Fruit fly (Drosophila melanogaster): Measurements from ENCODE around the gene Sarm.

Sarm gene

DNA sequence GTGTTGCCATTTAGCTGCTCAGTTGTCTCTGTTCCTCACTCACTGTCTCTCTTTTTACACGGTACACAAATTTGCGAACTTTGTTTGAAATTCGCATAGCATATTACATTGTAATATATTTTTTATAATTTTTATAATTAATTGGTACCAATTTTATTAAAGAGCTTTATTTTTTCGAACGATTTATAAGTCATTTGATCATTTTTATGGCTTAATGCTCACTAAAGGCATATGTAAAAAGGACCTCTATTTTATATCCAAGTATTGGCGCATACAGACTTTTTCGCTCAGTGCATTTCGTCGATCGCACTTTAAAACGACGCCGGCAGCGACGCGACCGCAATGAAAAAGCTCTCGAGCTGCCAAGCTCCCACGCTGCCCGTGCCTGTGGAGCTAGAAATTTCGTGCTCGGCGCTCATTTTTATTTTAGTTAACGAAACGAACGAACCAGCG lies 32.5 kb downstream of the Sarm start (continued):
- TF ChIP-seq zf30C (GFP tag; optimal IDR thresholded peaks at IDR 0.05) = peak; percentile 92
- no peak for TF ChIP-seq aop (GFP tag; IDR thresholded peaks at IDR 0.05)
- TF ChIP-seq NK7.1 (GFP tag; optimal IDR thresholded peaks at IDR 0.05) = peak; percentile 78
- TF ChIP-seq CG12219 (GFP tag; optimal IDR thresholded peaks at IDR 0.05) = peak; percentile 86
- TF ChIP-seq CG1647 (GFP tag; optimal IDR thresholded peaks at IDR 0.05) = peak; percentile 81
- TF ChIP-seq NC2β (GFP tag; optimal IDR thresholded peaks at IDR 0.05) = peak; percentile 36
- TF ChIP-seq dpn (GFP tag; optimal IDR thresholded peaks at IDR 0.05) = peak; percentile 87 to 95
- TF ChIP-seq CG10654 (GFP tag; optimal IDR thresholded peaks at IDR 0.05) = peak; percentile 90
- peak; percentile 83 for TF ChIP-seq CG18011 (GFP tag; optimal IDR thresholded peaks at IDR 0.05)
- peak; percentile 88 for TF ChIP-seq CG18476 (GFP tag; optimal IDR thresholded peaks at IDR 0.05)
- TF ChIP-seq CG4282 (GFP tag; optimal IDR thresholded peaks at IDR 0.05) = peak; percentile 66
- TF ChIP-seq Hsf (GFP tag; optimal IDR thresholded peaks at IDR 0.05) = peak; percentile 79
- TF ChIP-seq CG10321 (GFP tag; IDR thresholded peaks at IDR 0.05) = peak; percentile 71; the same call in 1 of the 2 replicates
- peak; percentile 86 for TF ChIP-seq Nf-YA (GFP tag; IDR thresholded peaks at IDR 0.05)
- peak; percentile 89 for TF ChIP-seq mam (GFP tag; optimal IDR thresholded peaks at IDR 0.05)
- TF ChIP-seq HmgD (GFP tag; optimal IDR thresholded peaks at IDR 0.05) = peak; percentile 29
- peak; percentile 78 to 88 for TF ChIP-seq Pdp1 (GFP tag; optimal IDR thresholded peaks at IDR 0.05)
- peak; percentile 74 for TF ChIP-seq CG9609 (GFP tag; optimal IDR thresholded peaks at IDR 0.05)
- TF ChIP-seq CG11085 (GFP tag; IDR thresholded peaks at IDR 0.05) = peak; percentile 92
- TF ChIP-seq CG6175 (GFP tag; IDR thresholded peaks at IDR 0.05) = peak; percentile 92
- peak; percentile 63 for TF ChIP-seq CG15601 (tag; optimal IDR thresholded peaks at IDR 0.05)
- TF ChIP-seq CG17186 (GFP tag; optimal IDR thresholded peaks at IDR 0.05) = no peak
- no peak for TF ChIP-seq trem (tag; optimal IDR thresholded peaks at IDR 0.05)
- peak; percentile 72 for TF ChIP-seq exex (tag; optimal IDR thresholded peaks at IDR 0.05)
- TF ChIP-seq CG4730 (GFP tag; IDR thresholded peaks at IDR 0.05) = peak; percentile 90
- no peak for TF ChIP-seq lola (GFP tag; optimal IDR thresholded peaks at IDR 0.05)
- TF ChIP-seq H2.0 (GFP tag; IDR thresholded peaks at IDR 0.05) = peak; percentile 90
- TF ChIP-seq tll (GFP tag; optimal IDR thresholded peaks at IDR 0.05) = no peak
- TF ChIP-seq CG13287 (GFP tag; IDR thresholded peaks at IDR 0.05; ENCODE audit: partially characterized antibody) = no peak
- no peak for TF ChIP-seq CG7963 (GFP tag; IDR thresholded peaks at IDR 0.05; ENCODE audit: partially characterized antibody)
- TF ChIP-seq Oli (tag; optimal IDR thresholded peaks at IDR 0.05) = peak; percentile 95
- TF ChIP-seq CTCF (GFP tag; optimal IDR thresholded peaks at IDR 0.05) = peak; percentile 45
- TF ChIP-seq ranshi (GFP tag; IDR thresholded peaks at IDR 0.05) = peak; percentile 93
- peak; percentile 92 for TF ChIP-seq Oaz (GFP tag; IDR thresholded peaks at IDR 0.05)
- peak; percentile 79 for TF ChIP-seq CG6654 (GFP tag; optimal IDR thresholded peaks at IDR 0.05)
- peak; percentile 97 for TF ChIP-seq rib (GFP tag; IDR thresholded peaks at IDR 0.05)
- no peak; the same call in 2 of the 3 replicates for TF ChIP-seq CG2199 (GFP tag; IDR thresholded peaks at IDR 0.05)
- TF ChIP-seq YL-1 (GFP tag; optimal IDR thresholded peaks at IDR 0.05) = peak; percentile 87
- peak; percentile 93 for TF ChIP-seq CG2889 (GFP tag; IDR thresholded peaks at IDR 0.05)
- TF ChIP-seq kni (GFP tag; optimal IDR thresholded peaks at IDR 0.05) = no peak
- TF ChIP-seq CG10274 (GFP tag; optimal IDR thresholded peaks at IDR 0.05) = peak; percentile 86
- TF ChIP-seq stc (GFP tag; IDR thresholded peaks at IDR 0.05) = peak; percentile 94
- TF ChIP-seq CG7271 (tag; optimal IDR thresholded peaks at IDR 0.05) = no peak
- peak; percentile 77 for TF ChIP-seq ro (GFP tag; IDR thresholded peaks at IDR 0.05)
- TF ChIP-seq CG15269 (tag; optimal IDR thresholded peaks at IDR 0.05) = peak; percentile 98
- TF ChIP-seq B-H1 (GFP tag; IDR thresholded peaks at IDR 0.05) = peak; percentile 87; the same call in 2 of the 3 replicates
- TF ChIP-seq ind (GFP tag; optimal IDR thresholded peaks at IDR 0.05) = peak; percentile 96
- TF ChIP-seq Neu2 (GFP tag; optimal IDR thresholded peaks at IDR 0.05; ENCODE audit: borderline replicate concordance) = no peak
- peak; percentile 95 for TF ChIP-seq org-1 (GFP tag; optimal IDR thresholded peaks at IDR 0.05)
- no peak for TF ChIP-seq hth (optimal IDR thresholded peaks at IDR 0.05)
- peak; percentile 92 for TF ChIP-seq Side (GFP tag; optimal IDR thresholded peaks at IDR 0.05)

Data from whole organism, embryonic.